Worm (Caenorhabditis elegans) whole organism, L4/young adult: ENCODE data around the gene F20D6.6.

ENCODE experiments used
- W03F9.2 ChIP-seq: fragments of 150-350 bp; optimal IDR thresholded peaks from 2 replicates; lab custom pipeline; 2014; ENCODE audit warnings: missing biosample characterization, missing genetic modification characterization
- dao-5 ChIP-seq: sonication (generic microtip); optimal IDR thresholded peaks from 2 replicates; lab custom pipeline; 2016; ENCODE audit warnings: missing genotype, missing genetic modification characterization, moderate library complexity, missing compliant biosample characterization

DNA sequence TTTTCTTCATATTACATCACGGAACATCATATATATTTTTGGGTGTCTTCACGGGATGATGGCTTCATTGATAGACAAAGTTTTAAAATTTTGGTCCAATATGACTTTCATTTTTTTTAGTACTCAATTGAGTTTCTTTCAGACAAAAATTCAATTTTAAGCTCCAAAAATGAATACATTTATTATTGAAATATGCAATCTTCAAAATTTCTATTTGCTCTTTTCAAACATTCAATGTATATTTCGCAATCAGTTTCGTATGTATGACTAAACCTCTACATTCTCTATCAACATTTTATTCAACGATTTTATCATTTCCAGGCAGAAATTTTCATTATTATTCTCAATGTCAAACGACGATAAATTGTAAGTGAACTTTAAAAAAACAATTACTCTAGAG, 23.7 kb downstream of the F20D6.6 start, which contains the start of gene srp-8:
- TF ChIP-seq W03F9.2 (tag; lab: Kevin White, UChicago): no peak
- no peak for TF ChIP-seq dao-5 (tag; lab: Kevin White, UChicago)
